Worm (Caenorhabditis elegans): ENCODE data around the gene C27C12.1.
A peak's percentile ranks its signal among the peaks of the same experiment; 100 is the strongest.

The C27C12.1 gene

DNA sequence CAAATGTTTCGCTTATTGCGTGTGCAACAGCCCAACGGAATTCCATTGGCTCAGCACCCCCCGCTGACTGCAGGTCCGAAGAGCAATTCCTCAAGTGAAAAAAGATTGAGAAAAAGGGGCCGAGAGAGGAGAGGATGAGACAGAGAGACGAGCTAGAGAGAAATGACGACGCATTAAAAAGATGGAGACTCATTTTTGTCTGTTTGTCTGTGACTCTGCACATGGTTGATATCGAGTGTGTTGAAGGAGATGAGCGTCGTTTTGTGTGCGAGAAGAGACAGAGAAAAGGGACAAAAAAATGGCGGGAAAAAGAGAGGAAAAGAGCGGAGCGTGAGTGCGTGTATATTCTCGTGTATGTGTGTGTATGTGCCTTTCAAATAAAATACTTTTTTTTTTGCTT lies 12.5 kb downstream of the C27C12.1 start (continued):
- no peak for TF ChIP-seq hlh-13 (GFP tag; optimal IDR thresholded peaks at IDR 0.05)
- TF ChIP-seq ceh-18 (tag; optimal IDR thresholded peaks at IDR 0.05) = peak; percentile 95
- TF ChIP-seq nhr-11 (tag; optimal IDR thresholded peaks at IDR 0.05) = no peak
- TF ChIP-seq lim-6 (tag; optimal IDR thresholded peaks at IDR 0.05) = peak; percentile 41
- peak; percentile 74 for TF ChIP-seq rnt-1 (tag; optimal IDR thresholded peaks at IDR 0.05)
- no peak for TF ChIP-seq K09A11.1 (tag; optimal IDR thresholded peaks at IDR 0.05; ENCODE audit: insufficient read depth)
- TF ChIP-seq ceh-2 (tag; optimal IDR thresholded peaks at IDR 0.05) = peak; percentile 23
- TF ChIP-seq gmeb-2 (tag; optimal IDR thresholded peaks at IDR 0.05) = no peak
- no peak for TF ChIP-seq tbx-7 (tag; optimal IDR thresholded peaks at IDR 0.05)

DNA sequence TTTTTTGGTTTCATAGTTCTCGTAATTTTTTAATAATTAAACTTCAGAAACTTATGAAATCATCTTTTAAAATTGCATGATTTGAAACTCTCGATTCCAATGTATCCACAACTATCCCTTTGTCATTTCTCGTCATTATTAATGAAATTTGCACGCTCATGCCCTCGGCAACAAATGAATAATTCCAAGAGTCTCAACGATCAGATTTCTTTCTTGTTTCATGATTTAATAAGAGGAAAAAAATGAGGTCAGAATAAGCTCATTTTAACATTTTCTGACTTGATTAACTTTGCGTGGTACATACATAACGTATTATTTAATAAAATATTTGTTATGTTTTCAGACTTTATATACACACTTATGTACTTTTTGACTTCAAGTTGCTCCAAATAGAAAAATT lies 15.2 kb downstream of the C27C12.1 start:
- no peak for TF ChIP-seq C38D4.7 (GFP tag; optimal IDR thresholded peaks at IDR 0.05)
- no peak for TF ChIP-seq ahr-1 (tag; optimal IDR thresholded peaks at IDR 0.05)
- no peak for TF ChIP-seq syd-9 (tag; optimal IDR thresholded peaks at IDR 0.05)
- TF ChIP-seq elt-4 (tag; optimal IDR thresholded peaks at IDR 0.05) = no peak
- TF ChIP-seq pha-4 (tag; optimal IDR thresholded peaks at IDR 0.05) = no peak
- TF ChIP-seq rnt-1 (tag; optimal IDR thresholded peaks at IDR 0.05) = no peak
- no peak for TF ChIP-seq ceh-31 (tag; optimal IDR thresholded peaks at IDR 0.05)
- peak; percentile 71 for TF ChIP-seq unc-42 (tag; optimal IDR thresholded peaks at IDR 0.05)

DNA sequence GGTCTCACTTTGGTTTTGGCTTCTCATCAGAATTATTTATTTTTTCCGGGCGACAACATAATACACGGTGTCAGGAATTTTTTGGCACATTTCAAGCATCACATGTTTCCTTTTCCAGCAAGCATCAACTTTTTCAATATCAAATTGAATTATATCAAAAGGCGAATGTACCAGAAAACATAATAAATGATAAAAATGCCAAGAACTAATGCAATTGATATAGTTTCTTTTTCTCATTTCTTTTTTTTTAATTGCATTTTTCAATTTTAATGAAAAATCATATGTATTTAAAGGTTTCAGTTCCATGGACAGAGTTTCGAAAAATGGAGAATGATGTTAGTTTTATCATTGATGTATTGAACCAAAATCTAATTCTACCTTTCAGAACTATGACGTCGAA lies 22.0 kb downstream of the C27C12.1 start, which contains the start of gene dpf-2:
dpf-2 (plus strand) TSS at position 301 of the 400 bp plus-strand sequence.
- TF ChIP-seq hlh-6 (tag; optimal IDR thresholded peaks at IDR 0.05) (no peak), Y22D7AL.16 (tag; optimal IDR thresholded peaks at IDR 0.05) (no peak), K02D7.2 (tag; optimal IDR thresholded peaks at IDR 0.05) (no peak), ceh-45 (GFP tag; IDR thresholded peaks at IDR 0.05) (no peak), unc-3 (GFP tag; conservative IDR thresholded peaks at IDR 0.05) (no peak), unc-3 (tag; optimal IDR thresholded peaks at IDR 0.05) (no peak), gmeb-2 (tag; optimal IDR thresholded peaks at IDR 0.05) (no peak)

DNA sequence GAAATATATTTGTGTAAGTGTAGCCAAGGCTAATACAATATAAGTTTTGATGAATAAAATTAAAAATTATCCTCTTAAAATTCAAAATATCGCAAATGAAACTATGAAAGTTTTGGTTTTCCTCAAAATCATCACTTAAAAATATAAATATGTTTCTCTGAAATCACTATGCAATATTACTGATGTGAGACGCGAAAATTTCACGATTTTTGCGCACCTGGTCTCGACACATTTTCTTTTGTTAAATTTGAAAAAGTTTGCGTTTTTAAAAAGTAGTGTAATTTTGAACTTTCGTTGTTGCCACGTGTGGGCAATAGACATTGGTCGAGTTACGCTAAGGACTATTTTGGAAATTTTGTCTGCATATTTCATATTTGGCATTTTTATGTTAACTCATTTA lies 24.8 kb downstream of the C27C12.1 start:
- TF ChIP-seq hlh-8 (tag; optimal IDR thresholded peaks at IDR 0.05) = no peak
- TF ChIP-seq unc-3 (GFP tag; conservative IDR thresholded peaks at IDR 0.05) = no peak
- TF ChIP-seq unc-3 (tag; optimal IDR thresholded peaks at IDR 0.05) = no peak
- TF ChIP-seq fkh-6 (tag; optimal IDR thresholded peaks at IDR 0.05) = no peak
- no peak for TF ChIP-seq elt-2 (tag; optimal IDR thresholded peaks at IDR 0.05)
- no peak for TF ChIP-seq pax-1 (tag; optimal IDR thresholded peaks at IDR 0.05)
- TF ChIP-seq dve-1 (tag; optimal IDR thresholded peaks at IDR 0.05) = no peak
- TF ChIP-seq ceh-14 (tag; optimal IDR thresholded peaks at IDR 0.05) = no peak
- no peak for TF ChIP-seq ceh-24 (tag; optimal IDR thresholded peaks at IDR 0.05)
- TF ChIP-seq unc-42 (tag; optimal IDR thresholded peaks at IDR 0.05) = no peak
- TF ChIP-seq ceh-2 (tag; optimal IDR thresholded peaks at IDR 0.05) = no peak
- TF ChIP-seq che-1 (tag; optimal IDR thresholded peaks at IDR 0.05) = no peak

DNA sequence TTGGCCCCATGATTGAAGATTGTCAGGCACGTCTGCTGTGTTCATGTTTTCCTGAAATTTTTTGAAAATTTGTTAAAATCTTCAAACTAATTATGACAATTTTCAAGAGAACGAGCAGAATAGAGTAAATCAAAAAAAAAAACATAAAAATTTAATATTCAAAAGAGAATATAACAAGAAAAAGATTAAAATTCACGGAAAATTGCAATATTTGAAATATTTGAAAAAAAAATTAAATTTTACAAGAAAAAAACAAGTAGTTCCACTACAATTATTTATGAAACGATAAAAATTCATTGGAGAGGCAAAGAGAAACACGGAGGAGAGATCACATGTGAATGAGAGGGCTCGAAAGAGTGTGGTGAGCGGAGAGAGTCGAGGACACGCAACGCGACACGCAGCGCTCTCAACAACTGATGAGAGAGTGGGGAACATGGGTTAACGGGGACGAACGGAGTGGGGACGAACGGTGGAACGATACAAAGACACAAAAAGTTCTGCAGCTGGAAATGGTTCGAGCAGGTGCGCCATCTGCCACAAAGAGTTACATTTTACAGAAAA lies 29.0 kb downstream of the C27C12.1 start, which contains the start of gene mbk-1:
mbk-1 (minus strand) TSS at position 51 of the 561 bp plus-strand sequence.
- no peak for TF ChIP-seq madf-2 (tag; optimal IDR thresholded peaks at IDR 0.05)
- TF ChIP-seq sox-2 (GFP tag; IDR thresholded peaks at IDR 0.05) = no peak
- no peak for TF ChIP-seq nhr-11 (tag; optimal IDR thresholded peaks at IDR 0.05)
- no peak for TF ChIP-seq unc-86 (tag; optimal IDR thresholded peaks at IDR 0.05)
- peak; percentile 0 for TF ChIP-seq hlh-8 (tag; optimal IDR thresholded peaks at IDR 0.05)
- peak; percentile 76 for TF ChIP-seq sdc-2 (tag; optimal IDR thresholded peaks at IDR 0.05)
- peak; percentile 52 for TF ChIP-seq ceh-31 (tag; optimal IDR thresholded peaks at IDR 0.05)
- no peak for TF ChIP-seq tbx-7 (tag; optimal IDR thresholded peaks at IDR 0.05)
- no peak for TF ChIP-seq unc-3 (GFP tag; conservative IDR thresholded peaks at IDR 0.05)
- TF ChIP-seq unc-3 (tag; optimal IDR thresholded peaks at IDR 0.05) = no peak
- TF ChIP-seq ttx-3 (tag; optimal IDR thresholded peaks at IDR 0.05) = no peak
- TF ChIP-seq eyg-1 (tag; optimal IDR thresholded peaks at IDR 0.05) = no peak
- no peak for TF ChIP-seq ceh-48 (tag; optimal IDR thresholded peaks at IDR 0.05)
- no peak for TF ChIP-seq elt-4 (tag; optimal IDR thresholded peaks at IDR 0.05)
- TF ChIP-seq C08G9.2 (tag; optimal IDR thresholded peaks at IDR 0.05) = no peak
- TF ChIP-seq ceh-18 (tag; optimal IDR thresholded peaks at IDR 0.05) = peak; percentile 38
- TF ChIP-seq C38D4.7 (GFP tag; optimal IDR thresholded peaks at IDR 0.05) = no peak
- TF ChIP-seq ceh-19 (GFP tag; optimal IDR thresholded peaks at IDR 0.05) = no peak
- no peak for TF ChIP-seq K09A11.1 (tag; optimal IDR thresholded peaks at IDR 0.05; ENCODE audit: insufficient read depth)
- TF ChIP-seq lim-6 (tag; optimal IDR thresholded peaks at IDR 0.05) = no peak
- no peak for TF ChIP-seq mec-3 (tag; optimal IDR thresholded peaks at IDR 0.05; ENCODE audit: borderline replicate concordance)
- TF ChIP-seq K02D7.2 (tag; optimal IDR thresholded peaks at IDR 0.05) = no peak
- TF ChIP-seq pqm-1 (tag; optimal IDR thresholded peaks at IDR 0.05) = no peak
- TF ChIP-seq ceh-34 (tag; optimal IDR thresholded peaks at IDR 0.05) = peak; percentile 65
- TF ChIP-seq gmeb-2 (tag; optimal IDR thresholded peaks at IDR 0.05) = no peak
- no peak for TF ChIP-seq ceh-24 (tag; optimal IDR thresholded peaks at IDR 0.05)
- peak; percentile 78 for TF ChIP-seq unc-55 (GFP tag; optimal IDR thresholded peaks at IDR 0.05)
